Worm (Caenorhabditis elegans) whole organism, L1 larva: ENCODE results near the gene F54H12.7.
"Not testable (repeated sequence)": the region's sequence is repeated elsewhere in the genome, so short reads cannot be mapped to it uniquely, and the experiment has no call there.

Experiments
- C34B4.2 ChIP-seq: sonication (generic microtip); optimal IDR thresholded peaks from 2 replicates; lab custom pipeline; 2017; ENCODE audit warnings: mild to moderate bottlenecking, missing genetic modification characterization, missing compliant biosample characterization
- F16B12.6 ChIP-seq: fragments of 150-350 bp; optimal IDR thresholded peaks from 2 replicates; lab custom pipeline; 2014; ENCODE audit warnings: missing biosample characterization, missing genetic modification characterization
- alr-1 ChIP-seq: fragments of 200-800 bp; sonication (Bioruptor generic); optimal IDR thresholded peaks from 2 replicates; lab custom pipeline; 2018; ENCODE audit warnings: borderline replicate concordance, mild to moderate bottlenecking, missing genetic modification characterization, missing compliant biosample characterization
- blmp-1 ChIP-seq: fragments of 150-350 bp; optimal IDR thresholded peaks from 2 replicates; lab custom pipeline; 2014; ENCODE audit warnings: missing biosample characterization, missing genetic modification characterization
- ceh-8 ChIP-seq: fragments of 200-800 bp; sonication (Bioruptor generic); optimal IDR thresholded peaks from 2 replicates; lab custom pipeline; 2018; ENCODE audit warnings: mild to moderate bottlenecking, missing genetic modification characterization, moderate library complexity, missing compliant biosample characterization
- ces-1 ChIP-seq: fragments of 150-350 bp; optimal IDR thresholded peaks from 2 replicates; lab custom pipeline; 2014; ENCODE audit warnings: missing biosample characterization, missing genetic modification reagents, missing genetic modification characterization
- dpl-1 ChIP-seq, 3 experiments: fragments of 150-350 bp in 2 of 3; sonication (generic microtip) in 1 of 3; optimal IDR thresholded peaks; 2 replicates each; lab custom pipeline; 2014 to 2017; ENCODE audit warnings: missing biosample characterization in 3 of 3, missing genetic modification characterization in 3 of 3, missing genetic modification reagents in 3 of 3
- dsc-1 ChIP-seq: sonication (generic microtip); optimal IDR thresholded peaks from 2 replicates; lab custom pipeline; 2016; ENCODE audit warnings: mild to moderate bottlenecking, missing genetic modification characterization, missing compliant biosample characterization
- elt-2 ChIP-seq: sonication (generic microtip); optimal IDR thresholded peaks from 2 replicates; lab custom pipeline; 2016; ENCODE audit warnings: missing genetic modification characterization, mild to moderate bottlenecking, inconsistent platforms, missing compliant biosample characterization, missing genetic modification reagents
- elt-3 ChIP-seq, 6 experiments: fragments of 150-350 bp in 1 of 6; sonication (generic microtip); optimal IDR thresholded peaks; 2 replicates each; lab custom pipeline; 2017 to 2018; ENCODE audit warnings: missing biosample characterization in 6 of 6, missing genetic modification characterization in 6 of 6, inconsistent platforms in 1 of 6
- hlh-4 ChIP-seq: sonication (generic microtip); optimal IDR thresholded peaks from 2 replicates; lab custom pipeline; 2016; ENCODE audit warnings: mild to moderate bottlenecking, missing genetic modification characterization, missing compliant biosample characterization
- hpl-2 ChIP-seq: fragments of 150-350 bp; optimal IDR thresholded peaks from 2 replicates; lab custom pipeline; 2014; ENCODE audit warnings: missing biosample characterization, missing genetic modification reagents, missing genetic modification characterization
- irx-1 ChIP-seq: sonication (generic microtip); optimal IDR thresholded peaks from 2 replicates; lab custom pipeline; 2016; ENCODE audit warnings: missing genetic modification characterization, missing compliant biosample characterization
- jun-1 ChIP-seq: fragments of 150-350 bp; optimal IDR thresholded peaks from 2 replicates; lab custom pipeline; 2014; ENCODE audit warnings: missing biosample characterization, missing genetic modification reagents, missing genetic modification characterization
- lin-14 ChIP-seq: fragments of 200-800 bp; sonication (Bioruptor generic); optimal IDR thresholded peaks from 2 replicates; lab custom pipeline; 2018; ENCODE audit warnings: mild to moderate bottlenecking, missing genetic modification characterization, moderate library complexity, missing compliant biosample characterization
- lin-35 ChIP-seq, 2 experiments: fragments of 150-350 bp; optimal IDR thresholded peaks; 2 replicates each; lab custom pipeline; 2014; ENCODE audit warnings: missing biosample characterization in 2 of 2, missing genetic modification characterization in 2 of 2, missing genetic modification reagents in 2 of 2
- lsy-2 ChIP-seq, 2 experiments: fragments of 150-350 bp; optimal IDR thresholded peaks; 2 replicates each; lab custom pipeline; 2014; ENCODE audit warnings: missing biosample characterization in 2 of 2, missing genetic modification characterization in 2 of 2
- mab-9 ChIP-seq: fragments of 200-800 bp; sonication (Bioruptor generic); IDR thresholded peaks from 2 replicates; pipeline ENCODE4 v1.3.6; 2022; ENCODE audit warnings: missing genetic modification reagents, missing genetic modification characterization, missing compliant biosample characterization
- mep-1 ChIP-seq: fragments of 150-350 bp; optimal IDR thresholded peaks from 2 replicates; lab custom pipeline; 2014; ENCODE audit warnings: missing biosample characterization, missing genetic modification characterization
- nhr-19 ChIP-seq: fragments of 200-800 bp; sonication (Bioruptor generic); conservative IDR thresholded peaks from 2 replicates; pipeline ENCODE4 v1.3.6; 2022; ENCODE audit warnings: missing genetic modification characterization, missing compliant biosample characterization
- nhr-28 ChIP-seq: fragments of 150-350 bp; optimal IDR thresholded peaks from 2 replicates; lab custom pipeline; 2014; ENCODE audit warnings: missing biosample characterization, missing genetic modification characterization
- nhr-47 ChIP-seq: sonication (generic microtip); optimal IDR thresholded peaks from 2 replicates; lab custom pipeline; 2016; ENCODE audit warnings: mild to moderate bottlenecking, missing genetic modification characterization, moderate library complexity, missing compliant biosample characterization
- nhr-71 ChIP-seq: sonication (generic microtip); optimal IDR thresholded peaks from 2 replicates; lab custom pipeline; 2016; ENCODE audit warnings: mild to moderate bottlenecking, missing genetic modification characterization, moderate library complexity, missing compliant biosample characterization
- nhr-76 ChIP-seq: sonication (generic microtip); optimal IDR thresholded peaks from 2 replicates; lab custom pipeline; 2017; ENCODE audit warnings: missing biosample characterization, missing genetic modification characterization
- nhr-77 ChIP-seq: fragments of 150-350 bp; optimal IDR thresholded peaks from 2 replicates; lab custom pipeline; 2014; ENCODE audit warnings: missing biosample characterization, missing genetic modification characterization
- nhr-90 ChIP-seq: sonication (generic microtip); optimal IDR thresholded peaks from 2 replicates; lab custom pipeline; 2016; ENCODE audit warnings: mild to moderate bottlenecking, missing genetic modification characterization, missing compliant biosample characterization; ENCODE audit not compliant: poor library complexity
- pag-3 ChIP-seq: sonication (generic microtip); optimal IDR thresholded peaks from 2 replicates; lab custom pipeline; 2017; ENCODE audit warnings: missing genetic modification characterization, mild to moderate bottlenecking, missing compliant biosample characterization, antibody characterized with exemption, borderline replicate concordance; ENCODE audit not compliant: insufficient read depth
- pqm-1 ChIP-seq: sonication (generic microtip); optimal IDR thresholded peaks from 3 replicates; lab custom pipeline; 2017; ENCODE audit warnings: missing biosample characterization, missing genetic modification characterization
- sup-37 ChIP-seq: fragments of 200-800 bp; sonication (Bioruptor generic); optimal IDR thresholded peaks from 2 replicates; lab custom pipeline; 2018; ENCODE audit warnings: mild to moderate bottlenecking, missing genetic modification characterization, missing compliant biosample characterization
- swsn-7 ChIP-seq: sonication (generic microtip); optimal IDR thresholded peaks from 2 replicates; lab custom pipeline; 2016; ENCODE audit warnings: missing genetic modification characterization, missing compliant biosample characterization
- tbx-2 ChIP-seq: sonication (generic microtip); optimal IDR thresholded peaks from 2 replicates; lab custom pipeline; 2016; ENCODE audit warnings: missing genetic modification characterization, missing compliant biosample characterization
- unc-30 ChIP-seq: sonication (generic microtip); optimal IDR thresholded peaks from 2 replicates; lab custom pipeline; 2017; ENCODE audit warnings: missing biosample characterization, missing genetic modification characterization
- zag-1 ChIP-seq: fragments of 150-350 bp; optimal IDR thresholded peaks from 2 replicates; lab custom pipeline; 2014; ENCODE audit warnings: missing biosample characterization, missing genetic modification characterization
- ztf-11 ChIP-seq, 2 experiments: sonication (generic microtip); optimal IDR thresholded peaks; 2 replicates each; lab custom pipeline; 2016 to 2017; ENCODE audit warnings: missing genetic modification characterization in 2 of 2, missing biosample characterization in 1 of 2, missing compliant biosample characterization in 1 of 2

Gene F54H12.7

ce11 chrIII:7958922-7959609 is 10.1 kb upstream of the F54H12.7 start, which contains the start of gene F54H12.10:
Gene F54H12.10, minus strand, starts transcription at chrIII:7958972.
- TF ChIP-seq nhr-19 (GFP tag; lab: Robert Waterston, UW) (peak; percentile 33; the same call in 1 of the 2 replicates), dsc-1 (peak; percentile 8)

ce11 chrIII:7962641-7963040 is 6.5 kb upstream of the F54H12.7 start, which contains the start of gene F54H12.4:
Gene F54H12.4, minus strand, starts transcription at chrIII:7962741.
- not testable (repeated sequence) for TF ChIP-seq blmp-1 (tag; lab: Kevin White, UChicago); nhr-47 (tag; lab: Kevin White, UChicago); dsc-1

ce11 chrIII:7964281-7964680 is 4.9 kb upstream of the F54H12.7 start, which contains the start of gene F54H12.2:
Gene F54H12.2, plus strand, starts transcription at chrIII:7964581.
- TF ChIP-seq blmp-1 (tag; lab: Kevin White, UChicago); swsn-7; elt-2 (tag; lab: Kevin White, UChicago): not testable (repeated sequence)

ce11 chrIII:7965946-7966692 is 3.0 kb upstream of the F54H12.7 start:
- TF ChIP-seq dsc-1, result peak; percentile 35
- TF ChIP-seq nhr-19 (GFP tag; lab: Robert Waterston, UW), result 0 out of 2 replicates have a peak, but pooled peaks have one; percentile 18

ce11 chrIII:7972061-7972460 is 2.9 kb downstream of the F54H12.7 start, which contains the start of gene F54H12.5:
Gene F54H12.5, minus strand, starts transcription at chrIII:7972161.
- TF ChIP-seq lin-35 (GFP tag; optimal IDR thresholded peaks at IDR 0.05; lab: Kevin White, UChicago), result no peak
- no peak for TF ChIP-seq nhr-76
- TF ChIP-seq nhr-71 (tag; lab: Kevin White, UChicago), result peak; percentile 5
- peak in 1 of 2 experiments; percentile 29 for TF ChIP-seq lsy-2 (tag; optimal IDR thresholded peaks at IDR 0.05; lab: Kevin White, UChicago)

ce11 chrIII:7972687-7973086 is 3.5 kb downstream of the F54H12.7 start:
- TF ChIP-seq mab-9 (GFP tag; lab: Robert Waterston, UW) (no peak), pag-3 (no peak), lin-35 (GFP tag; optimal IDR thresholded peaks at IDR 0.05; lab: Kevin White, UChicago) (no peak), hlh-4 (tag; lab: Kevin White, UChicago) (no peak), zag-1 (tag; lab: Kevin White, UChicago) (no peak), mep-1 (tag; lab: Kevin White, UChicago) (no peak), tbx-2 (tag; lab: Kevin White, UChicago) (no peak), F16B12.6 (tag; lab: Kevin White, UChicago) (no peak), nhr-77 (no peak), C34B4.2 (tag; lab: Kevin White, UChicago) (no peak), unc-30 (tag; lab: Kevin White, UChicago) (no peak), nhr-28 (tag; lab: Kevin White, UChicago) (no peak), ces-1 (GFP tag; lab: Kevin White, UChicago) (no peak)
- TF ChIP-seq, all 84 proteins: peak for 0

- TF ChIP-seq lin-14 (GFP tag; lab: Kevin White, UChicago) (peak; percentile 95), swsn-7 (peak; percentile 95), elt-3 (tag; optimal IDR thresholded peaks at IDR 0.05; lab: Kevin White, UChicago) (peak in 5 of 6 experiments; percentile 53 to 97 (median 75)), alr-1 (tag; lab: Kevin White, UChicago) (no peak), ztf-11 (tag; optimal IDR thresholded peaks at IDR 0.05; lab: Kevin White, UChicago) (peak in 1 of 2 experiments; percentile 70), dpl-1 (GFP tag; optimal IDR thresholded peaks at IDR 0.05; lab: Kevin White, UChicago) (peak; percentile 87 to 90 (median 88)), jun-1 (tag; lab: Kevin White, UChicago) (peak; percentile 89), unc-30 (tag; lab: Kevin White, UChicago) (no peak), ceh-8 (GFP tag; lab: Kevin White, UChicago) (peak; percentile 64), blmp-1 (tag; lab: Kevin White, UChicago) (peak; percentile 95), nhr-90 (peak; percentile 95), nhr-28 (tag; lab: Kevin White, UChicago) (no peak), tbx-2 (tag; lab: Kevin White, UChicago) (peak; percentile 95), hpl-2 (GFP tag; lab: Kevin White, UChicago) (peak; percentile 74), irx-1 (peak; percentile 78), nhr-71 (tag; lab: Kevin White, UChicago) (peak; percentile 96), pqm-1 (tag; lab: Kevin White, UChicago) (no peak), sup-37 (GFP tag; lab: Kevin White, UChicago) (peak; percentile 71)
Measured at ce11 chrIII:7973201-7973767, 4.1 kb downstream of the F54H12.7 start, which contains the start of the genes eef-1B.1 and aco-2. Gene eef-1B.1, minus strand, starts transcription at chrIII:7973386. Gene aco-2, plus strand, starts transcription at chrIII:7973717.
